Fruit fly (Drosophila melanogaster) whole organism, larva: ENCODE measurements around the gene lectin-28C.

ENCODE experiments used
- noc ChIP-seq: fragments of 200-800 bp; sonication (Bioruptor generic); optimal IDR thresholded peaks from 3 replicates; lab custom pipeline; 2019; ENCODE audit warnings: missing biosample characterization, mild to moderate bottlenecking, missing genetic modification characterization, moderate library complexity

lectin-28C gene

DNA sequence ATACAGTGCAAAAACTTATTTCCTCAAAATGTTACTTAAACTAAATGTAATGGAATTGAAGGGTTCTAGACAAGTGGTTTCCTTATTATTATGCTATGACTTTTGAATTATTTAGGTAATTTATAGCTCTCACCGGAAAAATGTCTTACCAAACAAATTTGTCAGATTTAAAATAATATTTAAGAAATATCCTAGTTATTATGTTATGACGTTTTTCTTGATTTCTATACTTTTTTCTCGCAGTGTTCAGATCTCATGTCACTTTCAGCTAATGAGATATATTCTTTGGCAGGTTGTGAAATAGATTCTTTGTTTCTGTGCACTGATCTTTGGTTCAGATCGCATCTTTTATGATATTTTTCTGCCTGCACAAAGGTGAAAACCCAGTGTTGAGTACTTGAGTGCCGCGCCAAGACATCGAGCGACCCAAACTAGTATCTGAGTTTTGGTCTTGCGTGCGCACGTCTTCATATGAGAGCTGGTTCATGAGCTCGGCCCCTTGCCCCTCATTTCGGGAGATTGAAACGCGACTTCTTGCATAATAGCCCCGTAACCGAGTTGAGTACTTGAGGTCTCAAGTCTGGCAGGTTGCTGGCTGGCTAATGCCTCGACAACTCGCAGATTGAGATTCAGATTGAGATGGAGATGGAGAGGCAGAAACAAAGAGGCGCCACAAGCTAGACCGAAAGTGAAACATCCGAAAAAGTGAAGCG, 19.8 kb downstream of the lectin-28C start:
- TF ChIP-seq noc: no peak

DNA sequence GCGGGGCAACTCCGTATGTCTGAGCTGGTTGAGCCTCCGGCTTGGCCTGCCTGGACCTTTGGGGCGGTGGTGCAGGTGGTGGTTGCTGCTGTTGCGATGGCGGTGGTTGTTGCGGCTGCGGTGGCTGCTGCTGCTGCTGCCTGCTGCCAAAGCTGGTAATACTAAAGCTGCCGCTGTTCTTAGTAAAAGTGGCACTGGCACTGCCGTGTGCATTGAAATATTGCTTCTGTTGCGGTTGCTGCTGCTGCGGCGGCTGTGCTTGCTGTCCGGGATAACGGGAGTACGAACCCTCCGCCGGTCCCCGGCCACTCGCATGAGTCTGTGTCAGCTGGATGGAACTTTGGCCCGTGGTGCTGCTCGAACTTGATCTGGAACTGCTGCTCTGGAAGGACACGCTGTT, 21.5 kb downstream of the lectin-28C start:
- TF ChIP-seq noc: no peak

dm6 chr2L:7879292-7879894, 22.5 kb downstream of the lectin-28C start, which contains the start of gene spz3:
TSS of gene spz3 (minus strand) at chr2L:7879552.
- TF ChIP-seq noc: no peak

DNA sequence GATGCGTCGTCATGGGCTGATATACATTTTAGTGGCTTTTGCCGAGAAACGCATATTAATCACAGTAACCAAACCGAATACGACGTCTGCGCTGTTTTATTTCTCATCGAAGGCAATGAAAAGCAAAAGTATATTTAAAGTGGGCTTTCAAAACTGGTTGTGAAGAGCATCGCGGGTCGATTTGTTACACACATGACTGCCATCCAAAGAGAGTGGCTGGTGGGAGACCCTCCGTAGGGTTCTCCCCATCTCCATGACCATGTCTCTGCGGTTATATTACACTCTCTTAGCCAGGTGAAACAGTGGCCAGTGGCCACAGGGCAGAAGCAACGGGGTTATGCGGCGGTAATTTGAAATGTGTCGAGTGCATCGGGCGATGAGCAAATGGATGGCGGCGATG, 23.6 kb downstream of the lectin-28C start:
- TF ChIP-seq noc: no peak

DNA sequence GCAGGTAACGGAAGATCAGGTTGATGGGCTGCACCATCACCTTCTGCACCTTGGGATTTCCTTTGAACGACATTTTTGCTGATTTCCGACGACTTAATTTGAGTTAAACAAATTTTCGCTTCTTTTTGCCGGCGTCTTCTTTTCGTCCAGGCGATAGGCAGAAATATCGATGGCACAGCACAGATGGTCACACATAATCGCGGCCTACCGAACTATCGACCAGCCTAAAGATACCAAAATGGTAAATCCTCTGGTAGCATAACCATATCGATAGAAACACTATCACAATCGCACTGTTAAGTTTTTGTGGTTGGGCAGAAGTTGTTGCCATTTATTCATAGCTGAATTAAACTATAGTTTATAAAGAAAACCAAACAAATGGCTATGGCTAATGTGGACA, 28.4 kb downstream of the lectin-28C start, which contains the start of the genes SmE and CG34132:
Gene SmE (minus strand): TSS at position 180 of the 400 bp plus-strand sequence.
Gene CG34132 (plus strand): TSS at position 233 of the 400 bp plus-strand sequence.
- TF ChIP-seq noc: no peak

- no peak for TF ChIP-seq noc
Observed at dm6 chr2L:7885952-7886351, 29.1 kb downstream of the lectin-28C start.

DNA sequence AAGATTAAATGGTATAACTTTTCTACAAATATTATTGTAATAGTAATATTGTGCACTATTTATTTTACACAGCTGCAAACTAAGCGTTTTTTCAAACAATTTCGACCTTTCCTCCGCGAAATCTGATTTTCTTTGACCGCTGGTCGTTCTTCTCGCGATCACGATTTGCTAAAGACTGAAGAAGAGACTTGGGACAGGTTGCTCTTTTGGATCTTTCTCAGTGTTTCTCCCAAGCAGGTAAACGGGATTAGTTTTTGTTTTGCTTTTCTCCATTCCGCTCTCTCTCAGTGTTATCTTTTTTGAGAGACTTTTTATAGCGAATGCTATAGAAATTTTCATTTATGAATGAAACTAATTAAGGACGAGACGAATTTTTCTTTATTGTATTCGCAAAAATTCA, 30.5 kb downstream of the lectin-28C start, which contains the start of gene CG7102:
Gene CG7102 (minus strand): TSS at position 181 of the 400 bp plus-strand sequence.
- TF ChIP-seq noc: no peak

DNA sequence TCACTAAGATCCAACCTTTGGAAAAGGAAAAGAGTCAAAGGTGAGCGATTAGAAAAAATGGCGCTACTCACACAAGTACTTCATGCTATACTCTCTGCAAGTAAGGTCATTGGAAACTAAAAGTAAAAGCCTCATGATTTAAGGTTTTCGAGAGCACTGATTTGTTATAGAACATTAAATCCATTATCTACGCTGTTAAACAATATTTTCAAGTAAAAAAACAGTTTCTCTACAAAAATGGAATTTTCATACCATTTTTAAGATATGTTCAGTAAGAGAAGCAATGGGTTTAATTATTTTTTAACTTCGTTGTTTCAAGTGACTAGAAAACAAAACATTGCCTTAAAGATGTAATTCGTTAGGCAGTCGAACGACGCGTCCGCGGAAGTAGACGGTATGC, 32.2 kb downstream of the lectin-28C start, which contains the start of gene Spn28Da:
Gene Spn28Da (minus strand): TSS at position 101 of the 400 bp plus-strand sequence.
- no peak for TF ChIP-seq noc

DNA sequence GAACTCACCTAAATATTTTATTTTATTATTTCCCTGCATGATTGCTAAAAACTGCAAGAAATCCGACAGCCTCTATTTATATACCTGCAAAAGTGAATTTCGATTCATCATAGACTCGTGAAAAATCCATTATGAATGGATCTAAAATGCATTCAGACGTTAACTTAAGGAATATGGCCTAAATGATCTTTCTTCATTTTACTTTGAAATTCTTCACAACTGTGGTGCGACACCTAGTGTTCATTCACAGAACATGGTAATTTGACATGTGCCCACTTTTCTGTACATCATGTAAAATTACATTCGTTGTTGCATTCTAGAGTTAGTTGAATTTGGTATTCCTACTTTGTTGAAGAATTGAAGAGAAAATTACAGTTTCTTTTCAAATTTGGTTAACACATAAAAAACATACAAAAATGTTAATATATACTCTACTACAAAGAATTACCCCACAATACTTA, 33.8 kb downstream of the lectin-28C start, which contains the start of gene Spn28Db:
Gene Spn28Db (minus strand): TSS at position 51 of the 461 bp plus-strand sequence.
- TF ChIP-seq noc: no peak

DNA sequence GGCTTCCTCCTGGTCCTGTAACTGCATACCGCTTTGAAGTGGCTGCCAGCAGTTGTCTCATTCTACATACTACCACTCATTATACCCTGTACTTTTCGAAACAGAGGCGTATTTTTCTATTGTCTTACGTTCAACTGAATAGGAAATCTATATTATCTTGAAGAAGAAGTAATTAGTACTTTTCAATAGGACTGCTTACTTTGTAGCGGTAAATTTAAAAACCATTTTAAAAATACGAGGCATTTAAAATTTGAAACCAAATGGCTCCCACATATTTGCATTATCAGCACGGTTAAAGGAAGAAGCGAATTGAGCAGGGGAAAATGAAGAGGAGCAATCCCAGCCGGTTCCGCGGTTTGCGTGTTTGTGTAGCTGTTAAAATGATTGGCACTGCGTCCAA, 40.4 kb downstream of the lectin-28C start:
- no peak for TF ChIP-seq noc

DNA sequence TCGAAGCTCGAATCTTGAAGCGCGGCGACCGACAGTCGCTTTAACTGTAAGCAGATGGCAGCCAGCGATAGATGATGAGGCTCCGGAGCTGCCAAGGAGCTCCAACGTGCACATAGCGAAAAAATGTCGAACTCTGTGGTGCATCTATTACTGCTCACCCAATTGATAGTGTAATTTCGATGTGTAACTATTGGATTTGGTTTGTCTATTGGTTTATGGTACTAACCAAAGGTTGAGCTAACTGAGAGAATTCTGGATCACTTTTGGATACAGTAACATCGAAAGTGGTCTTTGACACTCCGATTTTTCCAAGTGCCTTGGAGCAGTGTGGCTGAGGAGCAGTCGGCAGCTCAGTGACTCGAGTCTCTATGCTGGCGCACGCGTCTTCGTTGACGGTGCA, 41.7 kb downstream of the lectin-28C start:
- TF ChIP-seq noc: no peak

- TF ChIP-seq noc: no peak
Observed at dm6 chr2L:7899108-7899507, 42.2 kb downstream of the lectin-28C start.

DNA sequence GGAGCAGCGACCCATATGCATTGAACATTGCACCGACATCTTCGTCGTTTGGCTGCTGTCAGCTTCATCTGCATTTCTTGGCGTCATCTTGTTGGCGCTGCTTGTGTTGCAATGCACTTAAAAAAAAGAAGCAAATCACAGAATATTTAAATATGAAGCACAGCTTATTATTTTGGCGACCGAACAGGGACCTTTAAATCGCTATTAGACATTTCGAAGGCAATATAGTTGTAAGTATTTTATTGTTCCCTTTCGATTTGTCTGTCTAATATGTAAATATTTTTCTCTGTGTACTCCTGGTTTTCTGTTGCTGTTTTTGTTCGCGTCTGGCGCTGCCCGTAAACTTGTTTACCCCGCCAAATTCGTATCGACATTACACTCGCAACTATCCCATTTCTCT, 43.1 kb downstream of the lectin-28C start:
- TF ChIP-seq noc: no peak

dm6 chr2L:7901833-7902232, 45.0 kb downstream of the lectin-28C start:
- no peak for TF ChIP-seq noc

DNA sequence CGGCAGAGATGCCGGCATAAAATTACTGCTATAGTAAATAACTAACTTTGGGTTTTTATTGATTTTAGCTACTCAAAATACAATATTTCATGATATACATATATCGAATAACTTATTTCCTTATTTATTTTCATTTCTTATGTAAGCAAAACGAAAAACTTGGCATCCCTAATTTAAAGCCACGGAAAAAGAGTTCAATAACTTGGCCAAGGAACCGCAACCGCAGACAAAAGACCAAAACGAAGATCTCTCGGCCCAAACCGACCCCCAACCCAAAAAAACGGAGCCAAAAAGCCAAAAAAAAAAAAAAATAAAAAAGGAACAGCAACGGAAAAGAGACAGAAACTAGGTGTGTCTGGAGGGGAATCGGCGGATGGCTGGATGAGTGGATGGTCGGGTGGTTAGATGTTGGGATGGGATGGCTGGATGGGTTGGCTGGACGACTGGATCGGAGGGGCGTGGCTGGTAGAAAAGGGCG, 52.5 kb downstream of the lectin-28C start:
- no peak for TF ChIP-seq noc
